Worm (Caenorhabditis elegans): Measurements from ENCODE around the gene swd-2.2.

The swd-2.2 gene

DNA sequence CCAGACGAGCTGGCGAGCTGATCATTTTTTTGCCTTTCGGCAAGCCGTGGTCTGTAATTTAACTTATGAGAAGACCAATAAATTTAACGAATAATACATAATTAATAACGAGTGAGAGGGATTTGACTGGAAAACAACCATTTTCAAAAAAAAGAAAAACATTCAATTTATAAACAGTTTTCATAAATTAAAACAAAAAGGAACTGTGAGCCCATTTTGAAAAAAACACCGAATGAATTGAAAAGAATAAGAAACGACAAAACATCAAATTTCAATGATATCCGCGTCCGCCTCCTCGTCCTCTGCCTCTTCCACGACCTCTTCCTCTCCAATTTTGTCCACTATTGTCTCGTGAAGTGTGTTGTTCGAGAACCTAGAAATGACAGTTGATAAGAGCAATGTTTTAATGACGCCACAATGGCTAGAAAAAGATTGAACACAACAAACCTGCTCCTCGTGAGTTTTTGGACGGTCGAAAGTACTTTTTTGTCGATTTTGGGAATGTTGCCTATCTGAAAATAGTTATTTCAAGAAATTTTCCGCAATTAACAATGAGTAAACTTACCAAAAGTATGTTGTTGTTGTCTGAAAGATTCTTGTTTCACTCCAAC is 9.7 kb downstream of the swd-2.2 start, which contains the start of gene tag-321 (continued):
- TF ChIP-seq zip-11 (GFP tag; IDR thresholded peaks at IDR 0.05) (no peak), Y105C5A.15 (GFP tag; IDR thresholded peaks at IDR 0.05) (no peak), hif-1 (tag; optimal IDR thresholded peaks at IDR 0.05) (no peak), hlh-11 (tag; optimal IDR thresholded peaks at IDR 0.05) (peak; percentile 36), F26F4.8 (GFP tag; conservative IDR thresholded peaks at IDR 0.05) (no peak), lin-29 (GFP tag; IDR thresholded peaks at IDR 0.05) (no peak), D1046.2 (GFP tag; IDR thresholded peaks at IDR 0.05) (no peak), nhr-77 (tag; optimal IDR thresholded peaks at IDR 0.05) (peak; percentile 32), lin-38 (GFP tag; IDR thresholded peaks at IDR 0.05) (no peak), hmg-1.1 (GFP tag; IDR thresholded peaks at IDR 0.05) (no peak), snpc-1.2 (GFP tag; IDR thresholded peaks at IDR 0.05) (no peak), fos-1 (tag; optimal IDR thresholded peaks at IDR 0.05) (no peak), mdl-1 (tag; optimal IDR thresholded peaks at IDR 0.05) (no peak), ceh-28 (tag; optimal IDR thresholded peaks at IDR 0.05) (no peak), daf-12 (tag; optimal IDR thresholded peaks at IDR 0.05) (no peak), ceh-82 (tag; optimal IDR thresholded peaks at IDR 0.05) (no peak), nhr-10 (tag; optimal IDR thresholded peaks at IDR 0.05) (no peak), lin-39 (tag; optimal IDR thresholded peaks at IDR 0.05) (no peak), dmd-6 (GFP tag; IDR thresholded peaks at IDR 0.05) (peak; percentile 60), sdz-12 (GFP tag; optimal IDR thresholded peaks at IDR 0.05) (no peak), tag-97 (GFP tag; IDR thresholded peaks at IDR 0.05) (no peak), cey-2 (tag; optimal IDR thresholded peaks at IDR 0.05; ENCODE audit: borderline replicate concordance, insufficient read depth) (no peak), nhr-6 (tag; optimal IDR thresholded peaks at IDR 0.05) (no peak), aha-1 (tag) (no peak), nhr-111 (GFP tag; optimal IDR thresholded peaks at IDR 0.05) (no peak), Y48G9A.11 (GFP tag; IDR thresholded peaks at IDR 0.05) (no peak), ZK546.5 (tag; optimal IDR thresholded peaks at IDR 0.05) (no peak), zfp-2 (tag; optimal IDR thresholded peaks at IDR 0.05) (no peak), dve-1 (tag; optimal IDR thresholded peaks at IDR 0.05; ENCODE audit: insufficient read depth) (peak; percentile 62), zfp-3 (GFP tag; conservative IDR thresholded peaks at IDR 0.05) (no peak), zip-2 (tag; optimal IDR thresholded peaks at IDR 0.05) (no peak), F44E2.7 (GFP tag; IDR thresholded peaks at IDR 0.05) (no peak), ceh-20 (GFP tag; IDR thresholded peaks at IDR 0.05) (no peak), php-3 (GFP tag; IDR thresholded peaks at IDR 0.05) (no peak), zag-1 (tag; optimal IDR thresholded peaks at IDR 0.05) (no peak), unc-62 (GFP tag; optimal IDR thresholded peaks at IDR 0.05 in 1 of 2) (no peak), unc-62 (tag; optimal IDR thresholded peaks at IDR 0.05) (no peak), nhr-11 (tag; optimal IDR thresholded peaks at IDR 0.05) (no peak), attf-4 (tag; optimal IDR thresholded peaks at IDR 0.05) (no peak), ctbp-1 (GFP tag; IDR thresholded peaks at IDR 0.05) (no peak), dpl-1 (GFP tag; optimal IDR thresholded peaks at IDR 0.05) (no peak), madf-5 (GFP tag; IDR thresholded peaks at IDR 0.05) (no peak)

DNA sequence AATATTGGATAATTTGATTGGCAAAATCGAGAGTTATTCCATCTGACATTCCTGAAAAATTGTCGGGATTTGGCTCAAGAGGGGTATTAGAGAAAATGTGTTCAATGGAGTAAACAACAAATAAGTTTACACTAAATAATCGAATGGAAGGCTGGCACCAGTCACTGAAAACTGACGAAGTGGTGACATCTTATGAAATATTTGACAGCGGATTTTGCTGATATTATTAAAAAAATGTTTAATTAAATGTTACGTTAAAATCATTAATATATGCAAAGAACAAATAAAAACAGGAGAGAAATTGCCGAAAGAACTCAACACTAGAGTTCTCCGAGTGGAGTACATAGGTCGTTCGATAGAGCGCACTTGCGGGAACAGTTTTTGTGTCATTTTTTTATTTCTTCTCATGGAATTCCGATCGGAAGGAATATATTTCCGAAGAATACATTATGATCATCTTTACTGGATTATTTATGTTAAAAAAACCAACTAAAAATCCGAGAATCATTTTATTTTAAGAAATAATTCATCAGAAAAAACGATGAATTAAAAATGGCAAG is 11.4 kb downstream of the swd-2.2 start, which contains the start of gene tag-322:
tag-322 (minus strand) TSS at position 51 of the 560 bp plus-strand sequence.
- no peak for TF ChIP-seq ceh-44 (GFP tag; IDR thresholded peaks at IDR 0.05)
- no peak for TF ChIP-seq ceh-20 (GFP tag; IDR thresholded peaks at IDR 0.05)
- no peak for TF ChIP-seq nhr-111 (GFP tag; optimal IDR thresholded peaks at IDR 0.05)
- peak; percentile 11 for TF ChIP-seq ztf-7 (tag; optimal IDR thresholded peaks at IDR 0.05)
- no peak for TF ChIP-seq set-16 (GFP tag; IDR thresholded peaks at IDR 0.05)
- no peak for TF ChIP-seq madf-5 (GFP tag; IDR thresholded peaks at IDR 0.05)
- TF ChIP-seq fkh-10 (GFP tag; optimal IDR thresholded peaks at IDR 0.05) = no peak
- no peak for TF ChIP-seq pqm-1 (tag; optimal IDR thresholded peaks at IDR 0.05)
- no peak for TF ChIP-seq T26A8.4 (GFP tag; IDR thresholded peaks at IDR 0.05)
- TF ChIP-seq hlh-11 (tag; optimal IDR thresholded peaks at IDR 0.05) = peak; percentile 32
- TF ChIP-seq nhr-76 (tag; optimal IDR thresholded peaks at IDR 0.05) = no peak
- peak; percentile 25; the same call in 1 of the 2 replicates for TF ChIP-seq dmd-6 (GFP tag; IDR thresholded peaks at IDR 0.05)
- TF ChIP-seq lsy-2 (tag; optimal IDR thresholded peaks at IDR 0.05) = peak; percentile 32 to 92
- TF ChIP-seq spr-1 (tag; optimal IDR thresholded peaks at IDR 0.05) = peak; percentile 58
- no peak for TF ChIP-seq jun-1 (tag; optimal IDR thresholded peaks at IDR 0.05)
- no peak for TF ChIP-seq dmd-9 (GFP tag; IDR thresholded peaks at IDR 0.05)

All from whole organism, L4 larva.